Fruit fly (Drosophila melanogaster) whole organism, embryonic: ENCODE measurements around the gene Tdg.

Experiments
- Ada2b ChIP-seq: fragments of 200-800 bp; sonication (Bioruptor generic); IDR thresholded peaks from 2 replicates; pipeline ENCODE4 v1.3.6; 2022; ENCODE audit warnings: missing biosample characterization, missing genetic modification characterization
- Atf6 ChIP-seq: fragments of 200-800 bp; sonication (Bioruptor generic); IDR thresholded peaks from 2 replicates; pipeline ENCODE4 v1.3.6; 2022; ENCODE audit warnings: missing biosample characterization, missing genetic modification characterization
- B-H2 ChIP-seq: fragments of 200-800 bp; sonication (Bioruptor generic); optimal IDR thresholded peaks from 2 replicates; lab custom pipeline; 2018; ENCODE audit warnings: missing biosample characterization, mild to moderate bottlenecking, missing genetic modification characterization
- Bgb ChIP-seq: fragments of 200-800 bp; sonication (Bioruptor generic); IDR thresholded peaks from 2 replicates; pipeline ENCODE4 v1.3.6; 2022; ENCODE audit warnings: missing biosample characterization, missing genetic modification characterization; ENCODE audit not compliant: partially characterized antibody
- Bteb2 ChIP-seq: fragments of 200-800 bp; sonication (Bioruptor generic); optimal IDR thresholded peaks from 2 replicates; lab custom pipeline; 2016; ENCODE audit warnings: missing biosample characterization, missing genetic modification characterization
- CG11504 ChIP-seq: fragments of 200-800 bp; sonication (Bioruptor generic); optimal IDR thresholded peaks from 3 replicates; lab custom pipeline; 2019; ENCODE audit warnings: missing biosample characterization, mild to moderate bottlenecking, missing genetic modification characterization, moderate library complexity
- CG11560 ChIP-seq: fragments of 200-800 bp; sonication (Bioruptor generic); IDR thresholded peaks from 3 replicates; pipeline ENCODE4 v1.3.6; 2022; ENCODE audit warnings: missing biosample characterization, missing genetic modification characterization
- CG11695 ChIP-seq: fragments of 200-800 bp; sonication (Bioruptor generic); IDR thresholded peaks from 3 replicates; pipeline ENCODE4 v1.3.6; 2022; ENCODE audit warnings: missing biosample characterization, missing genetic modification characterization
- CG14014 ChIP-seq: fragments of 200-800 bp; sonication (Bioruptor generic); IDR thresholded peaks from 2 replicates; pipeline ENCODE4 v1.3.6; 2022; ENCODE audit warnings: missing biosample characterization, missing genetic modification characterization
- CG15073 ChIP-seq: fragments of 200-800 bp; sonication (Bioruptor generic); optimal IDR thresholded peaks from 2 replicates; lab custom pipeline; 2016; ENCODE audit warnings: missing biosample characterization, missing genetic modification characterization
- CG16813 ChIP-seq: fragments of 200-800 bp; sonication (Bioruptor generic); IDR thresholded peaks from 3 replicates; pipeline ENCODE4 v1.3.6; 2022; ENCODE audit warnings: missing biosample characterization, missing genetic modification characterization; ENCODE audit not compliant: partially characterized antibody
- CG17361 ChIP-seq: fragments of 200-800 bp; sonication (Bioruptor generic); IDR thresholded peaks from 3 replicates; pipeline ENCODE4 v1.3.6; 2022; ENCODE audit warnings: missing biosample characterization, missing genetic modification characterization
- CG1832 ChIP-seq: fragments of 200-800 bp; sonication (Bioruptor generic); optimal IDR thresholded peaks from 2 replicates; lab custom pipeline; 2017; ENCODE audit warnings: missing biosample characterization, mild to moderate bottlenecking, missing genetic modification characterization, inconsistent platforms
- CG2129 ChIP-seq: fragments of 200-800 bp; sonication (Bioruptor generic); IDR thresholded peaks from 2 replicates; pipeline ENCODE4 v1.3.6; 2022; ENCODE audit warnings: missing biosample characterization, missing genetic modification characterization; ENCODE audit not compliant: partially characterized antibody
- CG30431 ChIP-seq: fragments of 200-800 bp; sonication (Bioruptor generic); optimal IDR thresholded peaks from 2 replicates; lab custom pipeline; 2017; ENCODE audit warnings: missing biosample characterization, missing genetic modification characterization
- CG31224 ChIP-seq: fragments of 200-800 bp; sonication (Bioruptor generic); IDR thresholded peaks from 2 replicates; pipeline ENCODE4 v1.3.6; 2022; ENCODE audit warnings: missing biosample characterization, missing genetic modification characterization
- CG32767 ChIP-seq: fragments of 200-800 bp; sonication (Bioruptor generic); IDR thresholded peaks from 2 replicates; pipeline ENCODE4 v1.3.6; 2022; ENCODE audit warnings: missing biosample characterization, missing genetic modification characterization
- CG33213 ChIP-seq: fragments of 200-800 bp; sonication (Bioruptor generic); optimal IDR thresholded peaks from 3 replicates; lab custom pipeline; 2016; ENCODE audit warnings: missing biosample characterization, missing genetic modification characterization
- CG5245 ChIP-seq: fragments of 200-800 bp; sonication (Bioruptor generic); optimal IDR thresholded peaks from 3 replicates; lab custom pipeline; 2016; ENCODE audit warnings: missing biosample characterization, missing genetic modification characterization
- CG9215 ChIP-seq: fragments of 200-800 bp; sonication (Bioruptor generic); IDR thresholded peaks from 2 replicates; pipeline ENCODE4 v1.3.6; 2022; ENCODE audit warnings: missing biosample characterization, missing genetic modification characterization
- CG9727 ChIP-seq: fragments of 200-800 bp; sonication (Bioruptor generic); optimal IDR thresholded peaks from 3 replicates; lab custom pipeline; 2017; ENCODE audit warnings: missing biosample characterization, mild to moderate bottlenecking, missing genetic modification characterization
- Dbx ChIP-seq: fragments of 200-800 bp; sonication (Bioruptor generic); IDR thresholded peaks from 3 replicates; pipeline ENCODE4 v1.3.6; 2022; ENCODE audit warnings: missing biosample characterization, missing genetic modification characterization
- Dek ChIP-seq: fragments of 200-800 bp; sonication (Bioruptor generic); optimal IDR thresholded peaks from 3 replicates; lab custom pipeline; 2019; ENCODE audit warnings: missing biosample characterization, mild to moderate bottlenecking, missing genetic modification characterization, moderate library complexity
- Dref ChIP-seq: fragments of 200-800 bp; sonication (Bioruptor generic); IDR thresholded peaks from 2 replicates; pipeline ENCODE4 v1.3.6; 2022; ENCODE audit warnings: missing biosample characterization, missing genetic modification characterization
- HLH4C ChIP-seq: fragments of 200-800 bp; sonication (Bioruptor generic); IDR thresholded peaks from 3 replicates; pipeline ENCODE4 v1.3.6; 2022; ENCODE audit warnings: missing biosample characterization, missing genetic modification characterization; ENCODE audit not compliant: partially characterized antibody
- Meics ChIP-seq: fragments of 200-800 bp; sonication (Bioruptor generic); optimal IDR thresholded peaks from 2 replicates; lab custom pipeline; 2017; ENCODE audit warnings: missing biosample characterization, mild to moderate bottlenecking, missing genetic modification characterization
- Nf-YA ChIP-seq: fragments of 200-800 bp; sonication (Bioruptor generic); IDR thresholded peaks from 2 replicates; pipeline ENCODE4 v1.3.6; 2022; ENCODE audit warnings: missing biosample characterization, missing genetic modification characterization
- Nf-YB ChIP-seq: fragments of 200-800 bp; sonication (Bioruptor generic); optimal IDR thresholded peaks from 3 replicates; lab custom pipeline; 2019; ENCODE audit warnings: missing biosample characterization, mild to moderate bottlenecking, missing genetic modification characterization, moderate library complexity
- Pdp1 ChIP-seq, 2 experiments: fragments of 200-800 bp; sonication (Bioruptor generic); optimal IDR thresholded peaks; 3 replicates each; lab custom pipeline; 2016; ENCODE audit warnings: missing biosample characterization in 2 of 2, missing genetic modification characterization in 2 of 2, mild to moderate bottlenecking in 1 of 2, moderate library complexity in 1 of 2
- az2 ChIP-seq: fragments of 200-800 bp; sonication (Bioruptor generic); optimal IDR thresholded peaks from 3 replicates; lab custom pipeline; 2016; ENCODE audit warnings: missing biosample characterization, missing genetic modification characterization
- caup ChIP-seq: fragments of 200-800 bp; sonication (Bioruptor generic); optimal IDR thresholded peaks from 3 replicates; lab custom pipeline; 2017; ENCODE audit warnings: missing biosample characterization, mild to moderate bottlenecking, missing genetic modification characterization, moderate library complexity; ENCODE audit not compliant: severe bottlenecking
- chm ChIP-seq: fragments of 200-800 bp; sonication (Bioruptor generic); IDR thresholded peaks from 2 replicates; pipeline ENCODE4 v1.3.6; 2022; ENCODE audit warnings: missing biosample characterization, missing genetic modification characterization
- esg ChIP-seq: fragments of 200-800 bp; sonication (Bioruptor generic); conservative IDR thresholded peaks from 2 replicates; pipeline ENCODE4 v1.3.6; 2022; ENCODE audit warnings: missing biosample characterization, missing genetic modification characterization
- gce ChIP-seq: fragments of 200-800 bp; sonication (Bioruptor generic); IDR thresholded peaks from 3 replicates; pipeline ENCODE4 v1.3.6; 2022; ENCODE audit warnings: missing biosample characterization, missing genetic modification characterization
- gsb-n ChIP-seq: fragments of 200-800 bp; sonication (Bioruptor generic); optimal IDR thresholded peaks from 3 replicates; lab custom pipeline; 2018; ENCODE audit warnings: missing biosample characterization, mild to moderate bottlenecking, missing genetic modification characterization
- hb ChIP-seq: fragments of 200-800 bp; sonication (Bioruptor generic); IDR thresholded peaks from 3 replicates; pipeline ENCODE4 v1.3.6; 2022; ENCODE audit warnings: missing biosample characterization, missing genetic modification characterization; ENCODE audit not compliant: partially characterized antibody
- lab ChIP-seq: fragments of 200-800 bp; sonication (Bioruptor generic); optimal IDR thresholded peaks from 3 replicates; lab custom pipeline; 2017; ENCODE audit warnings: missing biosample characterization, missing genetic modification characterization, mild to moderate bottlenecking, moderate library complexity, missing genetic modification reagents
- lbe ChIP-seq: fragments of 200-800 bp; sonication (Bioruptor generic); optimal IDR thresholded peaks from 2 replicates; lab custom pipeline; 2016; ENCODE audit warnings: missing biosample characterization, mild to moderate bottlenecking, missing genetic modification characterization
- mam ChIP-seq: fragments of 200-800 bp; sonication (Bioruptor generic); optimal IDR thresholded peaks from 3 replicates; lab custom pipeline; 2016; ENCODE audit warnings: missing biosample characterization, missing genetic modification characterization
- nerfin-1 ChIP-seq: fragments of 200-800 bp; sonication (Bioruptor generic); optimal IDR thresholded peaks from 3 replicates; lab custom pipeline; 2019; ENCODE audit warnings: missing biosample characterization, mild to moderate bottlenecking, missing genetic modification characterization, moderate library complexity
- nerfin-2 ChIP-seq: fragments of 200-800 bp; sonication (Bioruptor generic); IDR thresholded peaks from 2 replicates; pipeline ENCODE4 v1.3.6; 2022; ENCODE audit warnings: missing biosample characterization, missing genetic modification characterization; ENCODE audit not compliant: partially characterized antibody
- pan ChIP-seq, 4 experiments: fragments of >200 bp in 3 of 4; fragments of 200-800 bp in 1 of 4; sonication (Bioruptor generic) in 1 of 4; optimal IDR thresholded peaks in 3 of 4; IDR thresholded peaks in 1 of 4; 2 replicates each; pipeline versions ENCODE4 v1.3.6 to Lab custom; 2017 to 2022; ENCODE audit warnings: missing biosample characterization in 2 of 4, missing genetic modification characterization in 2 of 4, mixed read lengths in 1 of 4
- pb ChIP-seq: fragments of 200-800 bp; sonication (Bioruptor generic); optimal IDR thresholded peaks from 3 replicates; lab custom pipeline; 2016; ENCODE audit warnings: missing biosample characterization, missing genetic modification characterization
- pho ChIP-seq: fragments of 200-800 bp; sonication (Bioruptor generic); optimal IDR thresholded peaks from 2 replicates; lab custom pipeline; 2016; ENCODE audit warnings: missing biosample characterization, missing genetic modification characterization
- run ChIP-seq: fragments of 200-800 bp; sonication (Bioruptor generic); optimal IDR thresholded peaks from 3 replicates; lab custom pipeline; 2018; ENCODE audit warnings: missing biosample characterization, mild to moderate bottlenecking, missing genetic modification characterization
- scrt ChIP-seq: fragments of 200-800 bp; sonication (Bioruptor generic); optimal IDR thresholded peaks from 2 replicates; lab custom pipeline; 2018; ENCODE audit warnings: missing biosample characterization, mild to moderate bottlenecking, missing genetic modification characterization, moderate library complexity
- toy ChIP-seq: fragments of 200-800 bp; sonication (Bioruptor generic); IDR thresholded peaks from 2 replicates; pipeline ENCODE4 v1.3.6; 2022; ENCODE audit warnings: missing biosample characterization, missing genetic modification characterization
- z ChIP-seq: fragments of 200-800 bp; sonication (Bioruptor generic); IDR thresholded peaks from 3 replicates; pipeline ENCODE4 v1.3.6; 2022; ENCODE audit warnings: missing biosample characterization, missing genetic modification characterization

The Tdg gene

DNA sequence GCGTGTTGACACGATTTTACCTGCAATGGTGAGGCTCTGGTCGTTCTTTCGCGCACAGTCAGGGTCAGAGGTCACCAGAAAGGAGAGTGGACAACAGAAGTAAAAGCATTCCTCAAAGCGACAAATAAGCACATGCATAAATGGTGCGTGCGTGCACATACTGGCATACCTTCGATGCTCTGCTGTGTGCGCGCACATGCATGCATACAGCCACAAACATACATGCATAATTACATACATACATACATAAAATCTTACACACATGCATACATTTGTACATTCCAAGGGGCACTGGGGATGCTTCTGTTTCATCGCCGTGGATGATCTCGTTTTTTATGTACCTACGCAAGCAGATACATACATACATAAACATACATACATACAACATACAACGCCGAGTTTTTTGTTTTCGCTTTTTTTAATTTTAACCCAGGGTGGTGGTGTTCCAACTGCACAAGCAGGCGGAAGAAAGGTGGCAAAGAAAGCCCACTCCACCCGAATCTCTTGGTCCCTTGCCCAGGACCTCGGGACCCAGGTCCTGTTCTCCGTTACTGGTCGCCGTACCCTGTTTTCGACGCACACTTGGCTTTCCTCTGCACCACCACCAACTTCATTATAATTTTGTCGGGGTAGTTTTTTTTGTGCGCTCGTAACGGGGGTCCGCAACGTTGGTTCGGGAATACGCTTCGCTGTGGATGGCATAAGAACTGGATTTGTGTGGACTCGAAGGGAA is 68.7 kb downstream of the Tdg start, which contains the start of gene Asator (continued):
- no peak for TF ChIP-seq esg (GFP tag; lab: Robert Waterston, UW)
- no peak for TF ChIP-seq CG9215 (GFP tag; lab: Robert Waterston, UW)
- peak; percentile 60 to 69 for TF ChIP-seq Pdp1 (GFP tag; optimal IDR thresholded peaks at IDR 0.05; lab: Kevin White, UChicago)
- TF ChIP-seq CG33213 = peak; percentile 27
- TF ChIP-seq CG11504 = peak; percentile 61
- TF ChIP-seq lab (GFP tag; lab: Kevin White, UChicago) = peak; percentile 80
- peak; percentile 72 for TF ChIP-seq mam
- peak; percentile 4 for TF ChIP-seq run
- TF ChIP-seq nerfin-1 (tag; lab: Kevin White, UChicago) = peak; percentile 91
- TF ChIP-seq Dek = peak; percentile 49
- peak; percentile 61 for TF ChIP-seq CG9727 (GFP tag; lab: Kevin White, UChicago)
- peak; percentile 13 for TF ChIP-seq Nf-YB (GFP tag; lab: Kevin White, UChicago)
- TF ChIP-seq Atf6 (GFP tag; lab: Robert Waterston, UW) = peak; percentile 51
- peak; percentile 45 for TF ChIP-seq pb (GFP tag; lab: Kevin White, UChicago)
- TF ChIP-seq Dbx (GFP tag; lab: Robert Waterston, UW) = peak; percentile 58; the same call in 1 of the 3 replicates
- no peak for TF ChIP-seq Bteb2 (GFP tag; lab: Kevin White, UChicago)
- peak; percentile 60 for TF ChIP-seq scrt (GFP tag; lab: Kevin White, UChicago)
- TF ChIP-seq CG17361 (GFP tag; lab: Robert Waterston, UW) = 0 out of 3 replicates have a peak, but pooled peaks have one; percentile 21
- TF ChIP-seq B-H2 (GFP tag; lab: Kevin White, UChicago) = peak; percentile 48
- peak; percentile 56 for TF ChIP-seq caup (GFP tag; lab: Kevin White, UChicago)
- TF ChIP-seq Ada2b (GFP tag; lab: Robert Waterston, UW) = 0 out of 2 replicates have a peak, but pooled peaks have one; percentile 13
- TF ChIP-seq CG11695 (GFP tag; lab: Robert Waterston, UW) = peak; percentile 55; the same call in 1 of the 3 replicates
- TF ChIP-seq CG31224 (GFP tag; lab: Robert Waterston, UW) = no peak
- peak; percentile 43 for TF ChIP-seq pho (GFP tag; lab: Kevin White, UChicago)
- TF ChIP-seq gsb-n = peak; percentile 80
- TF ChIP-seq lbe (GFP tag; lab: Kevin White, UChicago) = no peak
- TF ChIP-seq chm (GFP tag; lab: Robert Waterston, UW) = peak; percentile 60
- peak; percentile 72 for TF ChIP-seq Meics (GFP tag; lab: Kevin White, UChicago)
- no peak for TF ChIP-seq toy (GFP tag; lab: Robert Waterston, UW)
- no peak for TF ChIP-seq CG2129 (GFP tag; lab: Robert Waterston, UW)
- no peak for TF ChIP-seq CG1832 (GFP tag; lab: Kevin White, UChicago)
- TF ChIP-seq hb (GFP tag; lab: Robert Waterston, UW) = no peak
- TF ChIP-seq Bgb (GFP tag; lab: Robert Waterston, UW) = no peak
- no peak for TF ChIP-seq z
- no peak for TF ChIP-seq CG30431
- TF ChIP-seq CG11560 = no peak
- TF ChIP-seq az2 (GFP tag; lab: Kevin White, UChicago) = peak; percentile 69
- TF ChIP-seq gce (GFP tag; lab: Robert Waterston, UW) = 0 out of 3 replicates have a peak, but pooled peaks have one; percentile 44
- no peak for TF ChIP-seq nerfin-2 (GFP tag; lab: Robert Waterston, UW)
- TF ChIP-seq Nf-YA (GFP tag; lab: Robert Waterston, UW) = no peak
- TF ChIP-seq CG5245 (GFP tag; lab: Kevin White, UChicago) = peak; percentile 63
- TF ChIP-seq CG15073 = no peak
- TF ChIP-seq Dref (GFP tag; lab: Robert Waterston, UW) = no peak
- TF ChIP-seq HLH4C (GFP tag; lab: Robert Waterston, UW) = no peak
- TF ChIP-seq pan (optimal IDR thresholded peaks at IDR 0.05; lab: Kevin White, UChicago) = no peak
- peak in 1 of 2 experiments; percentile 72 for TF ChIP-seq pan (GFP tag; optimal IDR thresholded peaks at IDR 0.05 in 1 of 2, IDR thresholded peaks at IDR 0.05 in 1 of 2)
- peak; percentile 85 for TF ChIP-seq CG32767 (GFP tag; lab: Robert Waterston, UW)
- TF ChIP-seq CG14014 (GFP tag; lab: Robert Waterston, UW) = peak; percentile 63
- no peak for TF ChIP-seq CG16813
